Worm (Caenorhabditis elegans) whole organism, L2 larva: ENCODE results near the gene C01G6.3.

Experiments used
- C34F6.9 ChIP-seq: fragments of 150-350 bp; optimal IDR thresholded peaks from 2 replicates; lab custom pipeline; 2014; ENCODE audit warnings: missing biosample characterization, missing genetic modification characterization
- F13H6.1 ChIP-seq: sonication (generic microtip); optimal IDR thresholded peaks from 2 replicates; lab custom pipeline; 2016; ENCODE audit warnings: missing genetic modification characterization, missing compliant biosample characterization
- R02D3.7 ChIP-seq: fragments of 150-350 bp; optimal IDR thresholded peaks from 2 replicates; lab custom pipeline; 2014; ENCODE audit warnings: missing biosample characterization, missing genetic modification characterization
- ceh-16 ChIP-seq: fragments of 150-350 bp; optimal IDR thresholded peaks from 2 replicates; lab custom pipeline; 2014; ENCODE audit warnings: missing biosample characterization, missing genetic modification characterization
- ceh-82 ChIP-seq: fragments of 150-350 bp; optimal IDR thresholded peaks from 2 replicates; lab custom pipeline; 2014; ENCODE audit warnings: missing biosample characterization, missing genetic modification characterization
- dmd-4 ChIP-seq: sonication (generic microtip); optimal IDR thresholded peaks from 2 replicates; lab custom pipeline; 2017; ENCODE audit warnings: missing biosample characterization, missing genetic modification characterization
- egl-27 ChIP-seq: sonication (generic microtip); optimal IDR thresholded peaks from 3 replicates; lab custom pipeline; 2017; ENCODE audit warnings: missing biosample characterization, missing genetic modification reagents, missing genetic modification characterization
- elt-1 ChIP-seq: fragments of 150-350 bp; optimal IDR thresholded peaks from 2 replicates; lab custom pipeline; 2014; ENCODE audit warnings: missing biosample characterization, missing genetic modification characterization
- fos-1 ChIP-seq: fragments of 150-350 bp; optimal IDR thresholded peaks from 2 replicates; lab custom pipeline; 2014; ENCODE audit warnings: missing biosample characterization, missing genetic modification characterization
- gmeb-1 ChIP-seq: fragments of 150-350 bp; optimal IDR thresholded peaks from 2 replicates; lab custom pipeline; 2014; ENCODE audit warnings: missing biosample characterization, missing genetic modification characterization
- lin-39 ChIP-seq: fragments of 150-350 bp; optimal IDR thresholded peaks from 2 replicates; lab custom pipeline; 2014; ENCODE audit warnings: missing biosample characterization, missing genetic modification reagents, missing genetic modification characterization
- mbf-1 ChIP-seq: sonication (generic microtip); optimal IDR thresholded peaks from 2 replicates; lab custom pipeline; 2017; ENCODE audit warnings: missing biosample characterization, missing genetic modification characterization
- mdl-1 ChIP-seq, 2 experiments: fragments of 150-350 bp in 1 of 2; sonication (generic microtip) in 1 of 2; optimal IDR thresholded peaks; 2 replicates each; lab custom pipeline; 2017; ENCODE audit warnings: missing biosample characterization in 2 of 2, missing genetic modification characterization in 2 of 2
- nhr-10 ChIP-seq: sonication (generic microtip); optimal IDR thresholded peaks from 2 replicates; lab custom pipeline; 2017; ENCODE audit warnings: missing biosample characterization, missing genetic modification characterization
- nhr-12 ChIP-seq: fragments of 150-350 bp; optimal IDR thresholded peaks from 2 replicates; lab custom pipeline; 2014; ENCODE audit warnings: missing biosample characterization, missing genetic modification characterization
- nhr-129 ChIP-seq: fragments of 150-350 bp; optimal IDR thresholded peaks from 2 replicates; lab custom pipeline; 2014; ENCODE audit warnings: missing biosample characterization, missing genetic modification characterization
- nhr-6 ChIP-seq: fragments of 150-350 bp; optimal IDR thresholded peaks from 2 replicates; lab custom pipeline; 2014; ENCODE audit warnings: missing biosample characterization, missing genetic modification characterization
- peb-1 ChIP-seq: fragments of 150-350 bp; optimal IDR thresholded peaks from 2 replicates; lab custom pipeline; 2014; ENCODE audit warnings: missing biosample characterization, missing genetic modification characterization
- unc-55 ChIP-seq: fragments of 150-350 bp; sonication (generic microtip); optimal IDR thresholded peaks from 3 replicates; lab custom pipeline; 2014; ENCODE audit warnings: missing biosample characterization, missing genetic modification reagents, missing genetic modification characterization
- unc-62 ChIP-seq: fragments of 150-350 bp; optimal IDR thresholded peaks from 2 replicates; lab custom pipeline; 2014; ENCODE audit warnings: missing biosample characterization, missing genetic modification reagents, missing genetic modification characterization
- zag-1 ChIP-seq: fragments of 150-350 bp; optimal IDR thresholded peaks from 2 replicates; lab custom pipeline; 2014; ENCODE audit warnings: missing biosample characterization, missing genetic modification characterization
- ztf-1 ChIP-seq: fragments of 200-800 bp; sonication (Bioruptor generic); conservative IDR thresholded peaks from 2 replicates; pipeline ENCODE4 v1.3.6; 2022; ENCODE audit warnings: missing genetic modification characterization, missing compliant biosample characterization
- ztf-11 ChIP-seq: sonication (generic microtip); optimal IDR thresholded peaks from 2 replicates; lab custom pipeline; 2017; ENCODE audit warnings: missing biosample characterization, missing genetic modification characterization
- ztf-4 ChIP-seq: fragments of 150-350 bp; optimal IDR thresholded peaks from 2 replicates; lab custom pipeline; 2014; ENCODE audit warnings: missing biosample characterization, missing genetic modification characterization

Gene C01G6.3

ce11 chrII:9314733-9315132, 45.0 kb downstream of the C01G6.3 start:
- TF ChIP-seq ceh-16 (tag; lab: Kevin White, UChicago) (no peak), C34F6.9 (no peak), unc-62 (GFP tag; lab: Kevin White, UChicago) (no peak), nhr-12 (no peak), ztf-4 (tag; lab: Kevin White, UChicago) (no peak), nhr-129 (tag; lab: Kevin White, UChicago) (peak; percentile 6), mdl-1 (tag; optimal IDR thresholded peaks at IDR 0.05; lab: Kevin White, UChicago) (no peak), peb-1 (no peak), R02D3.7 (no peak), fos-1 (tag; lab: Kevin White, UChicago) (no peak), F13H6.1 (peak; percentile 46)

- TF ChIP-seq ztf-1, result no peak
- peak; percentile 37 for TF ChIP-seq C34F6.9
- TF ChIP-seq fos-1 (tag; lab: Kevin White, UChicago), result no peak
- TF ChIP-seq nhr-129 (tag; lab: Kevin White, UChicago), result peak; percentile 33
Measured at ce11 chrII:9315692-9316091, 46.0 kb downstream of the C01G6.3 start.

ce11 chrII:9316801-9317200, 47.1 kb downstream of the C01G6.3 start:
- peak; percentile 2 for TF ChIP-seq nhr-129 (tag; lab: Kevin White, UChicago)
- TF ChIP-seq elt-1 (tag; lab: Kevin White, UChicago), result no peak
- TF ChIP-seq, all 48 proteins: peak for 1

ce11 chrII:9319058-9319915, 49.6 kb downstream of the C01G6.3 start, which contains the start of the genes csa-1 and wdfy-2:
Gene csa-1 (minus strand): TSS chrII:9319726.
Gene wdfy-2 (plus strand): TSS chrII:9319865.
- TF ChIP-seq mbf-1 (tag; lab: Kevin White, UChicago), result no peak
- TF ChIP-seq nhr-6 (tag; lab: Kevin White, UChicago), result no peak
- TF ChIP-seq ceh-16 (tag; lab: Kevin White, UChicago), result no peak
- no peak for TF ChIP-seq ztf-1
- no peak for TF ChIP-seq dmd-4 (tag; lab: Kevin White, UChicago)
- TF ChIP-seq lin-39 (tag; lab: Kevin White, UChicago), result no peak
- TF ChIP-seq egl-27 (tag; lab: Kevin White, UChicago), result no peak
- TF ChIP-seq R02D3.7, result no peak
- TF ChIP-seq peb-1, result no peak
- no peak for TF ChIP-seq zag-1 (tag; lab: Kevin White, UChicago)
- peak; percentile 47 for TF ChIP-seq fos-1 (tag; lab: Kevin White, UChicago)
- TF ChIP-seq ceh-82 (tag; lab: Kevin White, UChicago), result no peak
- peak; percentile 27 for TF ChIP-seq gmeb-1 (tag; lab: Kevin White, UChicago)
- TF ChIP-seq nhr-10 (tag; lab: Kevin White, UChicago), result no peak
- peak; percentile 41 for TF ChIP-seq C34F6.9
- no peak for TF ChIP-seq ztf-11 (tag; lab: Kevin White, UChicago)
- peak; percentile 20 for TF ChIP-seq unc-55
